Worm (Caenorhabditis elegans) whole organism, L1 larva: ENCODE results near the gene ceh-48.
A peak's percentile ranks its signal among the peaks of the same experiment; 100 is the strongest.

ENCODE experiments used
- ama-1 ChIP-seq: fragments of 150-350 bp; optimal IDR thresholded peaks from 2 replicates; lab custom pipeline; 2014
- elt-2 ChIP-seq: sonication (generic microtip); optimal IDR thresholded peaks from 2 replicates; lab custom pipeline; 2016; ENCODE audit warnings: missing genetic modification characterization, mild to moderate bottlenecking, inconsistent platforms, missing compliant biosample characterization, missing genetic modification reagents
- mdl-1 ChIP-seq, 2 experiments: fragments of 150-350 bp; optimal IDR thresholded peaks; 2 replicates each; lab custom pipeline; 2014 to 2017; ENCODE audit warnings: missing biosample characterization in 2 of 2, missing genetic modification characterization in 2 of 2, inconsistent platforms in 1 of 2
- nhr-77 ChIP-seq: fragments of 150-350 bp; optimal IDR thresholded peaks from 2 replicates; lab custom pipeline; 2014; ENCODE audit warnings: missing biosample characterization, missing genetic modification characterization
- snu-23 ChIP-seq: sonication (generic microtip); optimal IDR thresholded peaks from 2 replicates; lab custom pipeline; 2016; ENCODE audit warnings: missing genetic modification characterization, missing compliant biosample characterization

DNA sequence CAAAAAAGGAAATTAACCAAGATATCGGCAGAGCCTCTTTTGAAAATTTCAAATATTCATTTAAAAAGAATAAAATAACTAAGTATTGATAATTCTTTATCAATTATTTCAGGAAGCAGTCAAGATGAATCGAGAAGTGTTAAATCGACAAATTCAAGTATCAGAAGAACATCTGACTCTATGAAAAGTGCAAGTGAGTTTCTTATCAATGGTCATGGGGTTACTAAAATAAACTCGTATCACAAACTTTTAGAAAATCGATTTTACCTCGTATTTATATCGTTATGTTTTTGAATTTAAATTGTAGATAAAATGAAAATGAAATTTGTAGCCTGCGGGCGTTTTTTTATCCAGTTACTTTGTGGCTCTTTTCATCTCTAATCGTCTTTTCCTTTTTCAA lies 40.4 kb upstream of the ceh-48 start:
- TF ChIP-seq elt-2 (tag; lab: Kevin White, UChicago) (peak; percentile 53), nhr-77 (no peak), ama-1 (no peak), snu-23 (GFP tag; lab: Kevin White, UChicago) (no peak), mdl-1 (tag; optimal IDR thresholded peaks at IDR 0.05; lab: Kevin White, UChicago) (no peak)
